Fruit fly (Drosophila melanogaster): ENCODE results near the gene Prosbeta3.

The Prosbeta3 gene

DNA sequence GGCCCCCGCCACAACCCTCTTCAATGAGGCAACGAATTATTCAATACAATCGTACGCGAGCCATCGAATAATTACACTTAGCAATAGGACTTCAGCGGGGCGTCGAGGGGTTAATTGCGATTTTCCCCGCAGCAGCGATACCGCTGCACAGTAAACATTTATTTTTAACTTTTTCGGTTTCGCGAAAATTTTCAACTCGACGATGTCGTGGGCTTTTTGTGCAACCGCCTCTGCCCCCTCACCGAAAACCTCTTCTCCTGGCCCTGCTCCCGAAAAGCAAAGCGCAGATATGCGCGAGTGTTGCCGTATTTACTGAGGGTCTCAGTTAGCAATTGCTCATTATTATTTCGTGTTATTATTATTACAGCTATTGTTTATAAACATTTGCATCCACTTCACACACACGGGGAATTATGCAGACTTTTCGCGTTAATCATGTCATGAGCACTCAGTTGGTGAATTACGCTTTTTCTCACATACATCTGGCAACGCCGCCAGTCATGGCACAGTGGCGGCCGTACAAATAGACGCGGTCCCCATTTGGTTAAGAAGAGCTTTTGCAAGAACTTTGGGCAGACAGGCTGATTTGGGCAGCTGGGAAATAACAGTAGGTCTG, 7.8 kb upstream of the Prosbeta3 start (continued):
- 0 out of 2 replicates have a peak, but pooled peaks have one; percentile 23 for TF ChIP-seq Dref (GFP tag; IDR thresholded peaks at IDR 0.05)
- peak; percentile 6 for TF ChIP-seq CG15479 (GFP tag; optimal IDR thresholded peaks at IDR 0.05)
- TF ChIP-seq CG5953 (GFP tag; IDR thresholded peaks at IDR 0.05) = no peak
- peak; percentile 13 for TF ChIP-seq CG8089 (GFP tag; optimal IDR thresholded peaks at IDR 0.05)
- peak; percentile 99 for TF ChIP-seq crol (GFP tag; IDR thresholded peaks at IDR 0.05)
- TF ChIP-seq CG7839 (tag; optimal IDR thresholded peaks at IDR 0.05) = no peak
- peak; percentile 43 for TF ChIP-seq tin (GFP tag; optimal IDR thresholded peaks at IDR 0.05)
- TF ChIP-seq Lim3 (GFP tag; IDR thresholded peaks at IDR 0.05) = no peak
- TF ChIP-seq CG7963 (GFP tag; IDR thresholded peaks at IDR 0.05; ENCODE audit: partially characterized antibody) = no peak
- TF ChIP-seq danr (GFP tag; IDR thresholded peaks at IDR 0.05) = no peak
- no peak for TF ChIP-seq odd (GFP tag; optimal IDR thresholded peaks at IDR 0.05)
- TF ChIP-seq repo (GFP tag; optimal IDR thresholded peaks at IDR 0.05) = no peak
- TF ChIP-seq Bdp1 (GFP tag; optimal IDR thresholded peaks at IDR 0.05) = no peak
- TF ChIP-seq en (GFP tag; optimal IDR thresholded peaks at IDR 0.05) = peak; percentile 45
- TF ChIP-seq chif (GFP tag; optimal IDR thresholded peaks at IDR 0.05) = peak in 1 of 2 experiments; percentile 42
- TF ChIP-seq Hr3 (GFP tag; optimal IDR thresholded peaks at IDR 0.05) = peak; percentile 16
- TF ChIP-seq CG7928 (GFP tag; optimal IDR thresholded peaks at IDR 0.05) = peak; percentile 4
- peak; percentile 51 for TF ChIP-seq CG8924 (tag; optimal IDR thresholded peaks at IDR 0.05)
- no peak for TF ChIP-seq dimm (GFP tag; IDR thresholded peaks at IDR 0.05)
- peak; percentile 27 for TF ChIP-seq NC2β (GFP tag; optimal IDR thresholded peaks at IDR 0.05)
- 0 out of 2 replicates have a peak, but pooled peaks have one; percentile 17 for TF ChIP-seq CG4404 (GFP tag; IDR thresholded peaks at IDR 0.05)
- TF ChIP-seq HLHmδ (GFP tag; optimal IDR thresholded peaks at IDR 0.05) = no peak
- TF ChIP-seq CG7786 (GFP tag; optimal IDR thresholded peaks at IDR 0.05) = peak; percentile 65
- TF ChIP-seq CG10321 (GFP tag; IDR thresholded peaks at IDR 0.05) = no peak
- TF ChIP-seq CG14441 (GFP tag; IDR thresholded peaks at IDR 0.05) = no peak
- peak; percentile 55 for TF ChIP-seq Myb (GFP tag; optimal IDR thresholded peaks at IDR 0.05)
- TF ChIP-seq nerfin-2 (GFP tag; IDR thresholded peaks at IDR 0.05; ENCODE audit: partially characterized antibody) = peak; percentile 14; the same call in 1 of the 2 replicates
- peak; percentile 24 for TF ChIP-seq ERR (GFP tag; optimal IDR thresholded peaks at IDR 0.05)
- peak; percentile 49 for TF ChIP-seq CG1647 (GFP tag; optimal IDR thresholded peaks at IDR 0.05)
- no peak for TF ChIP-seq CG15696 (tag; optimal IDR thresholded peaks at IDR 0.05)
- peak; percentile 49 for TF ChIP-seq CG6689 (GFP tag; IDR thresholded peaks at IDR 0.05)
- no peak for TF ChIP-seq klu (GFP tag; IDR thresholded peaks at IDR 0.05)
- peak; percentile 45 for TF ChIP-seq Ets97D (GFP tag; optimal IDR thresholded peaks at IDR 0.05)
- peak; percentile 41; the same call in 1 of the 3 replicates for TF ChIP-seq Dbx (GFP tag; IDR thresholded peaks at IDR 0.05)
- TF ChIP-seq CG3726 (GFP tag; IDR thresholded peaks at IDR 0.05) = no peak
- TF ChIP-seq CG10565 (GFP tag; optimal IDR thresholded peaks at IDR 0.05) = no peak
- TF ChIP-seq CG15011 (GFP tag; optimal IDR thresholded peaks at IDR 0.05) = no peak
- TF ChIP-seq CG10147 (GFP tag; optimal IDR thresholded peaks at IDR 0.05) = peak; percentile 7
- TF ChIP-seq fd102C (GFP tag; optimal IDR thresholded peaks at IDR 0.05) = no peak
- no peak for TF ChIP-seq tll (GFP tag; optimal IDR thresholded peaks at IDR 0.05)
- TF ChIP-seq Elba2 (GFP tag; optimal IDR thresholded peaks at IDR 0.05) = no peak
- TF ChIP-seq CG18011 (GFP tag; optimal IDR thresholded peaks at IDR 0.05) = peak; percentile 21
- TF ChIP-seq cato (GFP tag; optimal IDR thresholded peaks at IDR 0.05; ENCODE audit: borderline replicate concordance) = no peak
- TF ChIP-seq Mad (GFP tag; optimal IDR thresholded peaks at IDR 0.05) = peak; percentile 66
- no peak for TF ChIP-seq Fer2 (tag; optimal IDR thresholded peaks at IDR 0.05)
- no peak for TF ChIP-seq ash1 (GFP tag; optimal IDR thresholded peaks at IDR 0.05)
- TF ChIP-seq CG12236 (GFP tag; optimal IDR thresholded peaks at IDR 0.05) = peak; percentile 0
- peak; percentile 8 for TF ChIP-seq BtbVII (GFP tag; optimal IDR thresholded peaks at IDR 0.05)
- peak; percentile 60 for TF ChIP-seq CoRest (tag; optimal IDR thresholded peaks at IDR 0.05)
- TF ChIP-seq CG11398 (GFP tag; optimal IDR thresholded peaks at IDR 0.05) = no peak

Measured in whole organism, embryonic.